Worm (Caenorhabditis elegans) whole organism, L2 larva: ENCODE results near the gene K01A11.1.

ENCODE experiments used
- nhr-6 ChIP-seq: fragments of 150-350 bp; optimal IDR thresholded peaks from 2 replicates; lab custom pipeline; 2014; ENCODE audit warnings: missing biosample characterization, missing genetic modification characterization
- peb-1 ChIP-seq: fragments of 150-350 bp; optimal IDR thresholded peaks from 2 replicates; lab custom pipeline; 2014; ENCODE audit warnings: missing biosample characterization, missing genetic modification characterization

DNA sequence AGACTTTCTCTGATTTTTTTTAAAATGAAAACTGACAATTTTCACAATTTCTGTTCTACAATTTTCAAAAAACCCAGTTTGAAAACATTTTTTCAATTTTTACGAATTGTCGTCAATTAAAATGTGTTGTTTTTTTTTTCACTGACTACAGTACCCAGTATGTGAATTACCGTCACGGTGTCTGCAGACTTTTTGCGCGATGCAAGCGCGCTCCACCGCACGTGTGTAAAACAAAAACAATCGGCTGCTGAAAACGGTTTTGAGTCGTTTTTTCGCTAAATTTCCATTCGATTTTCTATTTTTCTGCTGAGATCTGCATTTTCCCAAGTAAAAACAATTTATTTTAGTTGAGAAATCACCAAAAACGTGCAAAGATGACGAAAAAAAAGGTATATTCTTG, 24.9 kb upstream of the K01A11.1 start:
- TF ChIP-seq peb-1 (no peak), nhr-6 (tag; lab: Kevin White, UChicago) (peak; percentile 96)
